Worm (Caenorhabditis elegans): ENCODE measurements around the gene M117.4.

ce11 chrIV:11809047-11809446 is 24.3 kb downstream of the M117.4 start:
- TF ChIP-seq nhr-28 (tag; optimal IDR thresholded peaks at IDR 0.05) (no peak), lin-39 (tag; optimal IDR thresholded peaks at IDR 0.05) (no peak), unc-62 (GFP tag; optimal IDR thresholded peaks at IDR 0.05) (no peak)

Measured in whole organism, L3 larva.